Worm (Caenorhabditis elegans) whole organism, L3 larva: ENCODE measurements around the gene F17E9.3.
"Not testable (repeated sequence)": the region's sequence is repeated elsewhere in the genome, so short reads cannot be mapped to it uniquely, and the experiment has no call there.

Experiments used
- R02D3.7 ChIP-seq: fragments of 150-350 bp; optimal IDR thresholded peaks from 2 replicates; lab custom pipeline; 2014; ENCODE audit warnings: missing biosample characterization, missing genetic modification characterization
- aly-2 ChIP-seq: fragments of 150-350 bp; optimal IDR thresholded peaks from 2 replicates; lab custom pipeline; 2014; ENCODE audit warnings: missing biosample characterization, missing genetic modification characterization
- ama-1 ChIP-seq: fragments of 150-350 bp; optimal IDR thresholded peaks from 2 replicates; lab custom pipeline; 2018
- ceh-16 ChIP-seq: sonication (generic microtip); optimal IDR thresholded peaks from 2 replicates; lab custom pipeline; 2017; ENCODE audit warnings: missing biosample characterization, missing genetic modification characterization
- ceh-82 ChIP-seq: fragments of 150-350 bp; optimal IDR thresholded peaks from 2 replicates; lab custom pipeline; 2014; ENCODE audit warnings: missing biosample characterization, missing genetic modification characterization
- elt-1 ChIP-seq: fragments of 150-350 bp; optimal IDR thresholded peaks from 2 replicates; lab custom pipeline; 2014; ENCODE audit warnings: missing biosample characterization, missing genetic modification characterization
- elt-2 ChIP-seq: sonication (generic microtip); optimal IDR thresholded peaks from 2 replicates; lab custom pipeline; 2016; ENCODE audit warnings: missing genetic modification reagents, mild to moderate bottlenecking, missing genetic modification characterization, missing compliant biosample characterization
- elt-3 ChIP-seq, 3 experiments: fragments of 150-350 bp in 1 of 3; sonication (generic microtip) in 2 of 3; optimal IDR thresholded peaks; 2 replicates in 2 of 3; 4 replicates in 1 of 3; lab custom pipeline; 2014 to 2017; ENCODE audit warnings: missing biosample characterization in 3 of 3, missing genetic modification characterization in 3 of 3
- fkh-10 ChIP-seq: sonication (generic microtip); optimal IDR thresholded peaks from 2 replicates; lab custom pipeline; 2017; ENCODE audit warnings: missing biosample characterization, missing genetic modification reagents, missing genetic modification characterization
- fkh-2 ChIP-seq: fragments of 150-350 bp; optimal IDR thresholded peaks from 2 replicates; lab custom pipeline; 2014; ENCODE audit warnings: missing biosample characterization, missing genetic modification reagents, missing genetic modification characterization
- fos-1 ChIP-seq: fragments of 150-350 bp; optimal IDR thresholded peaks from 2 replicates; lab custom pipeline; 2014; ENCODE audit warnings: missing biosample characterization, missing genetic modification characterization
- hmg-11 ChIP-seq: sonication (generic microtip); optimal IDR thresholded peaks from 2 replicates; lab custom pipeline; 2016; ENCODE audit warnings: missing genetic modification characterization, missing compliant biosample characterization
- jun-1 ChIP-seq: fragments of 150-350 bp; optimal IDR thresholded peaks from 2 replicates; lab custom pipeline; 2014; ENCODE audit warnings: missing biosample characterization, missing genetic modification reagents, missing genetic modification characterization
- lin-39 ChIP-seq: fragments of 150-350 bp; optimal IDR thresholded peaks from 2 replicates; lab custom pipeline; 2018; ENCODE audit warnings: missing biosample characterization, missing genetic modification reagents, missing genetic modification characterization
- lsy-12 ChIP-seq: sonication (generic microtip); optimal IDR thresholded peaks from 2 replicates; lab custom pipeline; 2016; ENCODE audit warnings: mild to moderate bottlenecking, missing genetic modification characterization, missing compliant biosample characterization
- mdl-1 ChIP-seq: fragments of 150-350 bp; optimal IDR thresholded peaks from 2 replicates; lab custom pipeline; 2014; ENCODE audit warnings: missing biosample characterization, missing genetic modification characterization
- mml-1 ChIP-seq: fragments of 150-350 bp; sonication (generic microtip); optimal IDR thresholded peaks from 3 replicates; lab custom pipeline; 2014; ENCODE audit warnings: missing biosample characterization, missing genetic modification characterization
- nhr-11 ChIP-seq: fragments of 150-350 bp; optimal IDR thresholded peaks from 2 replicates; lab custom pipeline; 2014; ENCODE audit warnings: missing biosample characterization, missing genetic modification characterization
- nhr-23 ChIP-seq: fragments of 150-350 bp; optimal IDR thresholded peaks from 2 replicates; lab custom pipeline; 2014; ENCODE audit warnings: missing biosample characterization, missing genetic modification reagents, missing genetic modification characterization
- nhr-237 ChIP-seq: fragments of 150-350 bp; optimal IDR thresholded peaks from 2 replicates; lab custom pipeline; 2014; ENCODE audit warnings: missing biosample characterization, missing genetic modification characterization
- nhr-25 ChIP-seq: sonication (generic microtip); optimal IDR thresholded peaks from 2 replicates; lab custom pipeline; 2017; ENCODE audit warnings: missing biosample characterization, missing genetic modification characterization
- nhr-28 ChIP-seq: fragments of 150-350 bp; optimal IDR thresholded peaks from 2 replicates; lab custom pipeline; 2014; ENCODE audit warnings: missing biosample characterization, missing genetic modification characterization
- nhr-67 ChIP-seq: fragments of 150-350 bp; optimal IDR thresholded peaks from 2 replicates; lab custom pipeline; 2014; ENCODE audit warnings: missing biosample characterization, missing genetic modification characterization
- nhr-76 ChIP-seq: fragments of 150-350 bp; sonication (generic microtip); optimal IDR thresholded peaks from 5 replicates; lab custom pipeline; 2014; ENCODE audit warnings: missing biosample characterization, missing genetic modification characterization
- nhr-77 ChIP-seq: fragments of 150-350 bp; optimal IDR thresholded peaks from 2 replicates; lab custom pipeline; 2014; ENCODE audit warnings: missing biosample characterization, missing genetic modification characterization
- pha-4 ChIP-seq: fragments of 150-350 bp; optimal IDR thresholded peaks from 2 replicates; lab custom pipeline; 2014; ENCODE audit warnings: missing biosample characterization, missing genetic modification reagents, missing genetic modification characterization
- pqm-1 ChIP-seq: fragments of 150-350 bp; optimal IDR thresholded peaks from 2 replicates; lab custom pipeline; 2017; ENCODE audit warnings: missing biosample characterization, missing genetic modification characterization, inconsistent platforms
- skn-1 ChIP-seq: fragments of 150-350 bp; optimal IDR thresholded peaks from 2 replicates; lab custom pipeline; 2014; ENCODE audit warnings: missing biosample characterization, missing genetic modification characterization
- tbx-2 ChIP-seq: sonication (generic microtip); optimal IDR thresholded peaks from 2 replicates; lab custom pipeline; 2016; ENCODE audit warnings: mild to moderate bottlenecking, missing genetic modification characterization, missing compliant biosample characterization
- unc-39 ChIP-seq: sonication (generic microtip); optimal IDR thresholded peaks from 4 replicates; lab custom pipeline; 2017; ENCODE audit warnings: missing biosample characterization, missing genetic modification characterization
- unc-62 ChIP-seq: fragments of 150-350 bp; sonication (generic microtip); optimal IDR thresholded peaks from 4 replicates; lab custom pipeline; 2014; ENCODE audit warnings: missing biosample characterization, missing genetic modification reagents, missing genetic modification characterization
- ztf-4 ChIP-seq: fragments of 150-350 bp; optimal IDR thresholded peaks from 2 replicates; lab custom pipeline; 2014; ENCODE audit warnings: missing biosample characterization, missing genetic modification characterization

Gene F17E9.3

ce11 chrIV:8385662-8386061 is 31.0 kb downstream of the F17E9.3 start:
- TF ChIP-seq ztf-4 (tag; lab: Kevin White, UChicago) = no peak
- TF ChIP-seq mdl-1 (tag; lab: Kevin White, UChicago) = no peak
- TF ChIP-seq hmg-11 (tag; lab: Kevin White, UChicago) = no peak

- not testable (repeated sequence) for TF ChIP-seq pqm-1 (tag; lab: Kevin White, UChicago); elt-3 (tag; optimal IDR thresholded peaks at IDR 0.05; lab: Kevin White, UChicago); unc-62 (GFP tag; lab: Kevin White, UChicago)
Observed at ce11 chrIV:8389139-8389538, 34.5 kb downstream of the F17E9.3 start, which contains the start of gene D2096.10. TSS of gene D2096.10 (minus strand) at chrIV:8389239.

ce11 chrIV:8394105-8394504 is 39.4 kb downstream of the F17E9.3 start, which contains the start of gene D2096.11:
TSS of gene D2096.11 (minus strand) at chrIV:8394205.
- TF ChIP-seq elt-1 (tag; lab: Kevin White, UChicago) (no peak), aly-2 (tag; lab: Kevin White, UChicago) (no peak), lin-39 (tag; lab: Kevin White, UChicago) (no peak), ama-1 (lab: Kevin White, UChicago) (no peak)

- TF ChIP-seq nhr-76 (tag; lab: Kevin White, UChicago) (no peak), unc-39 (tag; lab: Kevin White, UChicago) (no peak), fos-1 (tag; lab: Kevin White, UChicago) (no peak), R02D3.7 (no peak), lsy-12 (tag; lab: Kevin White, UChicago) (no peak), mml-1 (tag; lab: Kevin White, UChicago) (no peak), nhr-25 (tag; lab: Kevin White, UChicago) (no peak), ama-1 (lab: Kevin White, UChicago) (no peak), pqm-1 (tag; lab: Kevin White, UChicago) (no peak), nhr-28 (no peak), nhr-237 (tag; lab: Kevin White, UChicago) (no peak), elt-2 (tag; lab: Kevin White, UChicago) (no peak), skn-1 (tag; lab: Kevin White, UChicago) (no peak), nhr-67 (tag; lab: Kevin White, UChicago) (no peak), fkh-10 (GFP tag; lab: Kevin White, UChicago) (no peak), jun-1 (no peak), ceh-16 (tag; lab: Kevin White, UChicago) (no peak)
Observed at ce11 chrIV:8396348-8396747, 41.7 kb downstream of the F17E9.3 start, which contains the start of gene timm-17B.2. TSS of gene timm-17B.2 (plus strand) at chrIV:8396648.

- TF ChIP-seq nhr-11 (tag; lab: Kevin White, UChicago) (no peak), fkh-10 (GFP tag; lab: Kevin White, UChicago) (no peak), pha-4 (no peak), R02D3.7 (no peak), elt-2 (tag; lab: Kevin White, UChicago) (no peak), nhr-237 (tag; lab: Kevin White, UChicago) (no peak), lsy-12 (tag; lab: Kevin White, UChicago) (no peak), tbx-2 (no peak), nhr-23 (tag; lab: Kevin White, UChicago) (no peak), ceh-82 (tag; lab: Kevin White, UChicago) (no peak), ztf-4 (tag; lab: Kevin White, UChicago) (no peak), nhr-77 (tag; lab: Kevin White, UChicago) (no peak), fkh-2 (tag; lab: Kevin White, UChicago) (no peak)
Observed at ce11 chrIV:8397814-8398213, 43.1 kb downstream of the F17E9.3 start.
